Worm (Caenorhabditis elegans): ENCODE results near the gene Y102A11A.9.
A peak's percentile ranks its signal among the peaks of the same experiment; 100 is the strongest.

Gene Y102A11A.9

DNA sequence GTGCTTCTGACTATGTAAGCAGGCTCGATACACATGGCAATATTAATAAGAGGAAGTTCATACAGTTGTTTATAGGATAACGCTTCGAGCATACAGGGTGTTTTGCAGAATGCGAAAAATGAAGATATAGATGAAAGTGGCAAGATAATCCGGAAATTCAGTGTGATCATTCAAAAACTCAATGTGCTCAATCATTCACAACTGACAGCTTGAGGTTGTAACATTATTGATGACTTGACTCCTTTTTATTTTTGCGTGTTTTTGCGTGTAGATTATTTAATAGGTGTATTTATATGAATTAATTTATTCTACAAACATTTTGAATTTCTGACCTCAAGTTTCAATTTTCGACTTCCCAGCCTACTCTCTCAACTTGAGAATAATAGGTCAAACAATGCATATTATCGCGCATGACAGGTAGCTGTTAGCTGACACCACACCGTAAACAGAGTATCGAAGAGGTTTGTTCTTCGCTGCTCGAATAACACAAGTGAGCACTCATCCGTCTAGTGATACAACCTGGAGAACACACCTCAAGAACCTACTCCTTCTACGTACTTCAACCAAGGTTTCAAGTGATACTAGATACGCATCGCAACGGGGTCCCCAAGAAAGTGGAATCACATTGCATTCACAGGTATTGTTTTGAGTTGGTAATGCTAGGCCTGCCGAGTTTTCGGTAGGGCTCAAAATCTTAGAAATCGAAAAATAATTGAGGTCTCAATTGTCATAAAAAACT lies 34.4 kb downstream of the Y102A11A.9 start:
- no peak for TF ChIP-seq unc-39 (tag; optimal IDR thresholded peaks at IDR 0.05)
- no peak for TF ChIP-seq nhr-23 (tag; optimal IDR thresholded peaks at IDR 0.05)
- TF ChIP-seq fkh-2 (tag; optimal IDR thresholded peaks at IDR 0.05): no peak
- TF ChIP-seq lin-39 (tag; optimal IDR thresholded peaks at IDR 0.05): no peak
- TF ChIP-seq ceh-82 (tag; optimal IDR thresholded peaks at IDR 0.05): no peak
- TF ChIP-seq egl-27 (tag; optimal IDR thresholded peaks at IDR 0.05): no peak
- TF ChIP-seq ceh-16 (tag; optimal IDR thresholded peaks at IDR 0.05): no peak
- no peak for TF ChIP-seq elt-2 (tag; optimal IDR thresholded peaks at IDR 0.05)

- TF ChIP-seq skn-1 (tag; optimal IDR thresholded peaks at IDR 0.05) (no peak), daf-12 (tag; optimal IDR thresholded peaks at IDR 0.05) (no peak), nhr-76 (tag; optimal IDR thresholded peaks at IDR 0.05) (no peak), tbx-2 (tag; optimal IDR thresholded peaks at IDR 0.05) (no peak), pha-4 (tag; optimal IDR thresholded peaks at IDR 0.05) (no peak), mml-1 (tag; optimal IDR thresholded peaks at IDR 0.05) (no peak), jun-1 (tag; optimal IDR thresholded peaks at IDR 0.05) (no peak), nhr-237 (tag; optimal IDR thresholded peaks at IDR 0.05) (no peak), egl-27 (tag; optimal IDR thresholded peaks at IDR 0.05) (no peak), nhr-43 (tag; optimal IDR thresholded peaks at IDR 0.05; ENCODE audit: poor library complexity, severe bottlenecking) (no peak), unc-39 (tag; optimal IDR thresholded peaks at IDR 0.05) (no peak), nhr-28 (tag; optimal IDR thresholded peaks at IDR 0.05) (no peak), ceh-82 (tag; optimal IDR thresholded peaks at IDR 0.05) (no peak), sea-2 (GFP tag; optimal IDR thresholded peaks at IDR 0.05) (no peak), eor-1 (tag; optimal IDR thresholded peaks at IDR 0.05) (no peak), elt-3 (tag; optimal IDR thresholded peaks at IDR 0.05) (no peak), nhr-25 (tag; optimal IDR thresholded peaks at IDR 0.05) (no peak)
Measured at ce11 chrX:2048865-2049405, 36.0 kb downstream of the Y102A11A.9 start.

DNA sequence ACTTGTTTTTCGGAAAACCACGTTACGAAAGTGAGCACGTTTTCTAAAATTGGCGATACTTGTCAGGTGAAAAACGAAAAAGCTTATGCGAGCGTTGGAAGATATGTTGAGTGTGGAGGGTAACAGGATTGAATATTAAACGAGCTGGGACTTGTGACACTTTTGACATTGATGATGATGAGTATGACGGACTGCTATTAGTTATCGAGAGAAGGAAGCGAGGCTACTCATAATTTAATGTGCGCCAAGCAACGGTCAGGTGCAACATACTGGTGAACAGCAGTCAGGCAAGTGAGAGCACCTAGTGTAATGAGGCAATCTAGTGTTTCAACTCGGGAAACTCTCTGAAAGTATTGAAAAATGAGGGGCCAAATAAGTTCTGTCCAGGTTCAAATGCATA lies 37.3 kb downstream of the Y102A11A.9 start:
- TF ChIP-seq pqm-1 (tag; optimal IDR thresholded peaks at IDR 0.05): no peak
- no peak for TF ChIP-seq eor-1 (tag; optimal IDR thresholded peaks at IDR 0.05)
- no peak for TF ChIP-seq egl-5 (tag; optimal IDR thresholded peaks at IDR 0.05)
- TF ChIP-seq mdl-1 (tag; optimal IDR thresholded peaks at IDR 0.05): no peak
- no peak for TF ChIP-seq snpc-4 (tag; optimal IDR thresholded peaks at IDR 0.05)
- no peak for TF ChIP-seq lin-39 (tag; optimal IDR thresholded peaks at IDR 0.05)
- no peak for TF ChIP-seq pha-4 (tag; optimal IDR thresholded peaks at IDR 0.05)
- no peak for TF ChIP-seq unc-39 (tag; optimal IDR thresholded peaks at IDR 0.05)

ce11 chrX:2051602-2052001 lies 38.7 kb downstream of the Y102A11A.9 start, which contains the start of gene Y102A11A.1:
TSS of gene Y102A11A.1 (plus strand) at chrX:2051824.
- no peak for TF ChIP-seq nhr-67 (tag; optimal IDR thresholded peaks at IDR 0.05)
- no peak for TF ChIP-seq lin-39 (tag; optimal IDR thresholded peaks at IDR 0.05)
- TF ChIP-seq nhr-237 (tag; optimal IDR thresholded peaks at IDR 0.05): no peak
- no peak for TF ChIP-seq aly-2 (tag; optimal IDR thresholded peaks at IDR 0.05)
- TF ChIP-seq pqm-1 (tag; optimal IDR thresholded peaks at IDR 0.05): peak; percentile 46
- peak; percentile 67 for TF ChIP-seq elt-2 (tag; optimal IDR thresholded peaks at IDR 0.05)
- TF ChIP-seq egl-27 (tag; optimal IDR thresholded peaks at IDR 0.05): no peak
- no peak for TF ChIP-seq ama-1 (optimal IDR thresholded peaks at IDR 0.05)
- no peak for TF ChIP-seq snpc-4 (tag; optimal IDR thresholded peaks at IDR 0.05)
- TF ChIP-seq eor-1 (tag; optimal IDR thresholded peaks at IDR 0.05): no peak

DNA sequence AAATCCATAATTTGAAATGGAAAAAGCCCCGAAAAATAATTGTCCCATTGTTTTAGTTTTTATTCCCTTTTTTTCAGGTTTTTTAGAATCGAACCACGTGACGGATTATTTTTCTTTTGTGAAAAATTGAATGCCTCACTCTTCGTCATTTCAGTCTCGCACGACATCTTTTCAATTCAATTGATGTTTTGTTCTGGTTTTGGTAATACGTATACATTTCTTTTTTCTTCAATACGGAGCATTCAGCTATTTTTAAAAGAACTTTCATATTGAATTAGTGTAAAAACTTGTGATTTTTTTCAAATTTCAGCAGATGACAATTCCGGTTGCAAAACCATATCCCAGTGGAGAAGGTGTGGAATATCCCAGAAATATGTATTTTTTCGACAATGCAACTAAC lies 51.8 kb downstream of the Y102A11A.9 start, which contains the start of gene F49H12.7:
F49H12.7 (plus strand) TSS at position 301 of the 400 bp plus-strand sequence.
- TF ChIP-seq elt-2 (tag; optimal IDR thresholded peaks at IDR 0.05) (no peak), ztf-11 (tag; optimal IDR thresholded peaks at IDR 0.05) (no peak), sea-2 (GFP tag; optimal IDR thresholded peaks at IDR 0.05) (no peak), fos-1 (tag; optimal IDR thresholded peaks at IDR 0.05) (no peak), lsy-12 (tag; optimal IDR thresholded peaks at IDR 0.05) (no peak), lin-15B (tag; optimal IDR thresholded peaks at IDR 0.05) (no peak), nhr-12 (tag; optimal IDR thresholded peaks at IDR 0.05) (no peak), fkh-10 (GFP tag; optimal IDR thresholded peaks at IDR 0.05) (no peak), skn-1 (tag; optimal IDR thresholded peaks at IDR 0.05) (no peak), unc-62 (GFP tag; optimal IDR thresholded peaks at IDR 0.05) (no peak)

Data from whole organism, L3 larva.